Worm (Caenorhabditis elegans) whole organism, L2 larva: ENCODE measurements around the gene F44E5.2.
A peak's percentile ranks its signal among the peaks of the same experiment; 100 is the strongest.

Source experiments
- C34F6.9 ChIP-seq: fragments of 150-350 bp; optimal IDR thresholded peaks from 2 replicates; lab custom pipeline; 2014; ENCODE audit warnings: missing biosample characterization, missing genetic modification characterization
- F13H6.1 ChIP-seq: sonication (generic microtip); optimal IDR thresholded peaks from 2 replicates; lab custom pipeline; 2016; ENCODE audit warnings: missing genetic modification characterization, missing compliant biosample characterization
- Y55F3AM.14 ChIP-seq: fragments of 200-800 bp; sonication (Bioruptor generic); optimal IDR thresholded peaks from 2 replicates; lab custom pipeline; 2018; ENCODE audit warnings: mild to moderate bottlenecking, missing genetic modification characterization, missing compliant biosample characterization
- ZK546.5 ChIP-seq: sonication (generic microtip); optimal IDR thresholded peaks from 2 replicates; lab custom pipeline; 2017; ENCODE audit warnings: missing biosample characterization, missing genetic modification characterization
- aly-2 ChIP-seq: fragments of 150-350 bp; optimal IDR thresholded peaks from 2 replicates; lab custom pipeline; 2014; ENCODE audit warnings: missing biosample characterization, missing genetic modification characterization
- ceh-16 ChIP-seq: fragments of 150-350 bp; optimal IDR thresholded peaks from 2 replicates; lab custom pipeline; 2014; ENCODE audit warnings: missing biosample characterization, missing genetic modification characterization
- crh-2 ChIP-seq: sonication (generic microtip); optimal IDR thresholded peaks from 2 replicates; lab custom pipeline; 2017; ENCODE audit warnings: missing biosample characterization, missing genetic modification characterization
- dmd-4 ChIP-seq: sonication (generic microtip); optimal IDR thresholded peaks from 2 replicates; lab custom pipeline; 2017; ENCODE audit warnings: missing biosample characterization, missing genetic modification characterization
- egl-27 ChIP-seq: sonication (generic microtip); optimal IDR thresholded peaks from 3 replicates; lab custom pipeline; 2017; ENCODE audit warnings: missing biosample characterization, missing genetic modification reagents, missing genetic modification characterization
- elt-1 ChIP-seq: fragments of 150-350 bp; optimal IDR thresholded peaks from 2 replicates; lab custom pipeline; 2014; ENCODE audit warnings: missing biosample characterization, missing genetic modification characterization
- elt-3 ChIP-seq: sonication (generic microtip); optimal IDR thresholded peaks from 2 replicates; lab custom pipeline; 2017; ENCODE audit warnings: missing biosample characterization, missing genetic modification characterization
- fos-1 ChIP-seq: fragments of 150-350 bp; optimal IDR thresholded peaks from 2 replicates; lab custom pipeline; 2014; ENCODE audit warnings: missing biosample characterization, missing genetic modification characterization
- gmeb-1 ChIP-seq: fragments of 150-350 bp; optimal IDR thresholded peaks from 2 replicates; lab custom pipeline; 2014; ENCODE audit warnings: missing biosample characterization, missing genetic modification characterization
- lin-11 ChIP-seq: fragments of 150-350 bp; sonication (generic microtip); optimal IDR thresholded peaks from 2 replicates; lab custom pipeline; 2014; ENCODE audit warnings: missing biosample characterization, missing genetic modification characterization, inconsistent platforms, mixed read lengths
- lin-13 ChIP-seq: fragments of 150-350 bp; optimal IDR thresholded peaks from 2 replicates; lab custom pipeline; 2014; ENCODE audit warnings: missing biosample characterization, missing genetic modification reagents, missing genetic modification characterization
- lin-39 ChIP-seq: fragments of 150-350 bp; optimal IDR thresholded peaks from 2 replicates; lab custom pipeline; 2014; ENCODE audit warnings: missing biosample characterization, missing genetic modification reagents, missing genetic modification characterization
- lsy-2 ChIP-seq, 2 experiments: fragments of 150-350 bp in 1 of 2; sonication (generic microtip) in 1 of 2; optimal IDR thresholded peaks; 2 replicates each; lab custom pipeline; 2014 to 2017; ENCODE audit warnings: missing biosample characterization in 2 of 2, missing genetic modification characterization in 2 of 2
- mbf-1 ChIP-seq: sonication (generic microtip); optimal IDR thresholded peaks from 2 replicates; lab custom pipeline; 2017; ENCODE audit warnings: missing biosample characterization, missing genetic modification characterization
- mdl-1 ChIP-seq, 2 experiments: fragments of 150-350 bp in 1 of 2; sonication (generic microtip) in 1 of 2; optimal IDR thresholded peaks; 2 replicates each; lab custom pipeline; 2017; ENCODE audit warnings: missing biosample characterization in 2 of 2, missing genetic modification characterization in 2 of 2
- nhr-10 ChIP-seq: sonication (generic microtip); optimal IDR thresholded peaks from 2 replicates; lab custom pipeline; 2017; ENCODE audit warnings: missing biosample characterization, missing genetic modification characterization
- nhr-11 ChIP-seq: fragments of 150-350 bp; optimal IDR thresholded peaks from 2 replicates; lab custom pipeline; 2014; ENCODE audit warnings: missing biosample characterization, missing genetic modification characterization
- nhr-12 ChIP-seq: fragments of 150-350 bp; optimal IDR thresholded peaks from 2 replicates; lab custom pipeline; 2014; ENCODE audit warnings: missing biosample characterization, missing genetic modification characterization
- nhr-129 ChIP-seq: fragments of 150-350 bp; optimal IDR thresholded peaks from 2 replicates; lab custom pipeline; 2014; ENCODE audit warnings: missing biosample characterization, missing genetic modification characterization
- nhr-21 ChIP-seq: fragments of 150-350 bp; optimal IDR thresholded peaks from 2 replicates; lab custom pipeline; 2014; ENCODE audit warnings: missing biosample characterization, missing genetic modification characterization
- nhr-23 ChIP-seq: fragments of 150-350 bp; optimal IDR thresholded peaks from 2 replicates; lab custom pipeline; 2014; ENCODE audit warnings: missing biosample characterization, missing genetic modification reagents, missing genetic modification characterization
- nhr-237 ChIP-seq: fragments of 150-350 bp; optimal IDR thresholded peaks from 2 replicates; lab custom pipeline; 2014; ENCODE audit warnings: missing biosample characterization, missing genetic modification characterization
- nhr-25 ChIP-seq: fragments of 150-350 bp; sonication (generic microtip); optimal IDR thresholded peaks from 3 replicates; lab custom pipeline; 2014; ENCODE audit warnings: missing biosample characterization, missing genetic modification characterization
- nhr-6 ChIP-seq: fragments of 150-350 bp; optimal IDR thresholded peaks from 2 replicates; lab custom pipeline; 2014; ENCODE audit warnings: missing biosample characterization, missing genetic modification characterization
- nhr-77 ChIP-seq: fragments of 150-350 bp; optimal IDR thresholded peaks from 2 replicates; lab custom pipeline; 2014; ENCODE audit warnings: missing biosample characterization, missing genetic modification characterization
- sma-3 ChIP-seq: sonication (generic microtip); optimal IDR thresholded peaks from 2 replicates; lab custom pipeline; 2016; ENCODE audit warnings: missing genetic modification reagents, missing genetic modification characterization, missing compliant biosample characterization
- sma-9 ChIP-seq, 2 experiments: fragments of 150-350 bp in 1 of 2; sonication (generic microtip) in 1 of 2; optimal IDR thresholded peaks; 2 replicates each; lab custom pipeline; 2014 to 2016; ENCODE audit warnings: missing genetic modification characterization in 2 of 2, mild to moderate bottlenecking in 1 of 2, missing biosample characterization in 1 of 2, missing compliant biosample characterization in 1 of 2, missing genetic modification reagents in 1 of 2, moderate library complexity in 1 of 2
- snpc-4 ChIP-seq: fragments of 150-350 bp; optimal IDR thresholded peaks from 2 replicates; lab custom pipeline; 2014; ENCODE audit warnings: missing biosample characterization, missing genetic modification characterization
- unc-39 ChIP-seq: fragments of 150-350 bp; optimal IDR thresholded peaks from 2 replicates; lab custom pipeline; 2014; ENCODE audit warnings: missing biosample characterization, missing genetic modification characterization
- ztf-1 ChIP-seq: fragments of 200-800 bp; sonication (Bioruptor generic); conservative IDR thresholded peaks from 2 replicates; pipeline ENCODE4 v1.3.6; 2022; ENCODE audit warnings: missing genetic modification characterization, missing compliant biosample characterization
- ztf-11 ChIP-seq: sonication (generic microtip); optimal IDR thresholded peaks from 2 replicates; lab custom pipeline; 2017; ENCODE audit warnings: missing biosample characterization, missing genetic modification characterization
- ztf-4 ChIP-seq: fragments of 150-350 bp; optimal IDR thresholded peaks from 2 replicates; lab custom pipeline; 2014; ENCODE audit warnings: missing biosample characterization, missing genetic modification characterization

F44E5.2 gene

ce11 chrII:11725615-11726014, 41.0 kb upstream of the F44E5.2 start:
- TF ChIP-seq sma-3 (no peak), nhr-129 (tag; lab: Kevin White, UChicago) (no peak), mdl-1 (tag; optimal IDR thresholded peaks at IDR 0.05; lab: Kevin White, UChicago) (no peak), gmeb-1 (tag; lab: Kevin White, UChicago) (no peak), nhr-12 (tag; lab: Kevin White, UChicago) (no peak), unc-39 (tag; lab: Kevin White, UChicago) (no peak), ZK546.5 (tag; lab: Kevin White, UChicago) (no peak), lin-13 (GFP tag; lab: Kevin White, UChicago) (no peak), mbf-1 (tag; lab: Kevin White, UChicago) (no peak), ztf-11 (tag; lab: Kevin White, UChicago) (no peak), nhr-25 (tag; lab: Kevin White, UChicago) (no peak), egl-27 (tag; lab: Kevin White, UChicago) (no peak)

- TF ChIP-seq ztf-4 (peak; percentile 38), nhr-23 (tag; lab: Kevin White, UChicago) (no peak)
These were observed 40.0 kb upstream of the F44E5.2 start, which contains the start of gene F13D12.5 for ce11 chrII:11726470-11727106. TSS of gene F13D12.5 (plus strand) at chrII:11726814.

DNA sequence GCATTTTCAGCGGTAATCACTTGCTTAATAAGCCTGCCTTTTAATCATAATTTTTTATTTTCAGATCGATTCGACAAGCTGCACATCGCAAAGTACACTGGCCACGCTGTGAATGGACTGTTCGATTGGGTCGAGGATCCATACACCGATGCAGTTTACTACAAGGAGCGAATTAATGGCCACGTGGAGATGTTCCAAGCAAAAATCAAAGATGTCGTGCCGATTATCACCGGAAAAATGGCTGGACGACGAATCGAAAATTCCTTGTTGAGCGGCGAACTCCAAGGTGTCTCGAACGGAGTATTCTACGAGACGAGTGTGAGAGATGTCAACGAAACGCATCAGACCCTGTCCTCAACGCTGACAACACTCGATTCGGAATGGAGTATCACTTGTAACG, 39.1 kb upstream of the F44E5.2 start:
- TF ChIP-seq mdl-1 (tag; optimal IDR thresholded peaks at IDR 0.05; lab: Kevin White, UChicago): no peak
- no peak for TF ChIP-seq ceh-16 (tag; lab: Kevin White, UChicago)
- no peak for TF ChIP-seq ztf-1 (GFP tag; lab: Robert Waterston, UW)
- no peak for TF ChIP-seq lin-39 (tag; lab: Kevin White, UChicago)
- no peak for TF ChIP-seq snpc-4 (tag; lab: Kevin White, UChicago)
- TF ChIP-seq unc-39 (tag; lab: Kevin White, UChicago): no peak
- no peak for TF ChIP-seq elt-1 (tag; lab: Kevin White, UChicago)
- TF ChIP-seq C34F6.9 (tag; lab: Kevin White, UChicago): no peak
- no peak for TF ChIP-seq nhr-10 (tag; lab: Kevin White, UChicago)
- TF ChIP-seq elt-3 (tag; lab: Kevin White, UChicago): no peak
- no peak for TF ChIP-seq dmd-4

DNA sequence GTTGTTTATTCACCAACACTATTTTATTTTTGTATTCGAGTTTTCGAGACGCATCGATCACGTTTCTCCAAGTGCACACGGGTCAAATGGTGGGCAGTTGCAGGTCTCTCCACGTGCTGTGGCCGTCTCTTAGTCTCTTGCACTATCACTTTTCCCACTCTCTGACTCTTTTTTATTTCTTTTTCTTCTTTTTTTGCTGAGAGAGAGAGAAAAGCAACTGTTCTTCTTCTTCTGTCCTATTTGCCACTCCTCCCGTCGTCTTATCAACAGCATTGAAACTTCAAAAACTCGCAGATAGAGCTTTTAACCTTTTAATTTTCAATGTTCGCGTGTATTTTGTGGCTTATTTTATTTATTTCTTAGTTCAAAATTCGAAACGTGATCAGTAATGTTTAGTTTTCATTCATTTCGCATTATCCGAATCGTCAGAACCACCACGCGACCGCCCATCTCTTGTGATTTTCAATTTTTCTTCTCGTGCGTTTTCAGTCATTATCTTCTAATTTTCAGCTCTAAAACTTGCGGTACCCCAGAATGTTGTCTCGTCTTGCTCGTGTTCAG, 37.9 kb upstream of the F44E5.2 start, which contains the start of gene alh-8:
TSS of gene alh-8 (plus strand) at position 511 of the 561 bp plus-strand sequence.
- TF ChIP-seq nhr-6 (tag; lab: Kevin White, UChicago) (no peak), lsy-2 (tag; optimal IDR thresholded peaks at IDR 0.05; lab: Kevin White, UChicago) (peak in 1 of 2 experiments; percentile 63), aly-2 (tag; lab: Kevin White, UChicago) (no peak), lin-11 (tag; lab: Kevin White, UChicago) (no peak), mdl-1 (tag; optimal IDR thresholded peaks at IDR 0.05; lab: Kevin White, UChicago) (peak; percentile 91), sma-3 (peak; percentile 33), nhr-77 (tag; lab: Kevin White, UChicago) (no peak), nhr-129 (tag; lab: Kevin White, UChicago) (peak; percentile 69), nhr-11 (no peak), C34F6.9 (tag; lab: Kevin White, UChicago) (peak; percentile 59), nhr-25 (tag; lab: Kevin White, UChicago) (peak; percentile 8), nhr-23 (tag; lab: Kevin White, UChicago) (no peak), nhr-21 (tag; lab: Kevin White, UChicago) (peak; percentile 16), Y55F3AM.14 (GFP tag; lab: Kevin White, UChicago) (peak; percentile 20), crh-2 (peak; percentile 66), sma-9 (GFP tag; optimal IDR thresholded peaks at IDR 0.05; lab: Kevin White, UChicago) (peak; percentile 85), sma-9 (tag; optimal IDR thresholded peaks at IDR 0.05; lab: Kevin White, UChicago) (no peak), gmeb-1 (tag; lab: Kevin White, UChicago) (peak; percentile 44), fos-1 (tag; lab: Kevin White, UChicago) (peak; percentile 57), F13H6.1 (peak; percentile 73), egl-27 (tag; lab: Kevin White, UChicago) (peak; percentile 52), nhr-237 (no peak), ztf-4 (peak; percentile 7), nhr-12 (tag; lab: Kevin White, UChicago) (no peak)
